Fruit fly (Drosophila melanogaster) whole organism, prepupa: ENCODE measurements around the gene CG12236.
"Not testable (repeated sequence)": the region's sequence is repeated elsewhere in the genome, so short reads cannot be mapped to it uniquely, and the experiment has no call there.

Experiments
- Blimp-1 ChIP-seq: fragments of 200-800 bp; sonication (Bioruptor generic); optimal IDR thresholded peaks from 3 replicates; lab custom pipeline; 2017; ENCODE audit warnings: missing biosample characterization, missing genetic modification characterization, mild to moderate bottlenecking, moderate library complexity, missing genetic modification reagents
- CG11762 ChIP-seq: fragments of 200-800 bp; sonication (Bioruptor generic); optimal IDR thresholded peaks from 3 replicates; lab custom pipeline; 2016; ENCODE audit warnings: missing biosample characterization, missing genetic modification characterization; ENCODE audit not compliant: insufficient read depth
- CG1621 ChIP-seq: fragments of 200-800 bp; sonication (Bioruptor generic); optimal IDR thresholded peaks from 3 replicates; lab custom pipeline; 2018; ENCODE audit warnings: missing biosample characterization, mild to moderate bottlenecking, missing genetic modification characterization
- CG16779 ChIP-seq: fragments of 200-800 bp; sonication (Bioruptor generic); optimal IDR thresholded peaks from 3 replicates; lab custom pipeline; 2017; ENCODE audit warnings: missing biosample characterization, mild to moderate bottlenecking, missing genetic modification characterization
- CG3032 ChIP-seq: fragments of 200-800 bp; optimal IDR thresholded peaks from 2 replicates; lab custom pipeline; 2019; ENCODE audit warnings: missing biosample characterization, mild to moderate bottlenecking, missing genetic modification characterization, moderate library complexity
- CG32006 ChIP-seq: fragments of 200-800 bp; sonication (Bioruptor generic); optimal IDR thresholded peaks from 3 replicates; lab custom pipeline; 2017; ENCODE audit warnings: missing biosample characterization, mild to moderate bottlenecking, missing genetic modification characterization
- CG4318 ChIP-seq: fragments of 200-800 bp; sonication (Bioruptor generic); optimal IDR thresholded peaks from 3 replicates; lab custom pipeline; 2017; ENCODE audit warnings: missing biosample characterization, mild to moderate bottlenecking, missing genetic modification characterization
- CG6854 ChIP-seq: fragments of 200-800 bp; sonication (Bioruptor generic); optimal IDR thresholded peaks from 2 replicates; lab custom pipeline; 2017; ENCODE audit warnings: missing biosample characterization, mild to moderate bottlenecking, missing genetic modification characterization
- CG7368 ChIP-seq: fragments of 200-800 bp; sonication (Bioruptor generic); optimal IDR thresholded peaks from 3 replicates; lab custom pipeline; 2016; ENCODE audit warnings: missing biosample characterization, missing genetic modification characterization
- CG8119 ChIP-seq: fragments of 200-800 bp; sonication (Bioruptor generic); IDR thresholded peaks from 3 replicates; pipeline ENCODE4 v1.3.6; 2022; ENCODE audit warnings: missing biosample characterization, missing genetic modification characterization
- CG8632 ChIP-seq: fragments of 200-800 bp; sonication (Bioruptor generic); optimal IDR thresholded peaks from 3 replicates; lab custom pipeline; 2016; ENCODE audit warnings: missing biosample characterization, missing genetic modification characterization
- CG9139 ChIP-seq: fragments of 200-800 bp; sonication (Bioruptor generic); optimal IDR thresholded peaks from 3 replicates; lab custom pipeline; 2017; ENCODE audit warnings: missing biosample characterization, mild to moderate bottlenecking, missing genetic modification characterization
- Eip78C ChIP-seq: fragments of 200-800 bp; sonication (Bioruptor generic); peaks from one replicate; lab custom pipeline; 2016; ENCODE audit warnings: missing biosample characterization, missing genetic modification characterization
- Ets96B ChIP-seq: fragments of 200-800 bp; optimal IDR thresholded peaks from 2 replicates; lab custom pipeline; 2019; ENCODE audit warnings: missing biosample characterization, mild to moderate bottlenecking, missing genetic modification characterization, moderate library complexity
- Hr39 ChIP-seq: fragments of 200-800 bp; sonication (Bioruptor generic); optimal IDR thresholded peaks from 2 replicates; lab custom pipeline; 2016; ENCODE audit warnings: missing biosample characterization, missing genetic modification characterization
- Met ChIP-seq: fragments of 200-800 bp; sonication (Bioruptor generic); optimal IDR thresholded peaks from 3 replicates; lab custom pipeline; 2016; ENCODE audit warnings: missing biosample characterization, missing genetic modification characterization
- OdsH ChIP-seq: fragments of 200-800 bp; sonication (Bioruptor generic); optimal IDR thresholded peaks from 3 replicates; lab custom pipeline; 2016; ENCODE audit warnings: missing biosample characterization, missing genetic modification characterization
- Sox15 ChIP-seq: fragments of 200-800 bp; sonication (Bioruptor generic); optimal IDR thresholded peaks from 3 replicates; lab custom pipeline; 2016; ENCODE audit warnings: missing biosample characterization, missing genetic modification characterization
- achi ChIP-seq: fragments of 200-800 bp; sonication (Bioruptor generic); optimal IDR thresholded peaks from 3 replicates; lab custom pipeline; 2016; ENCODE audit warnings: missing biosample characterization, missing genetic modification characterization
- acj6 ChIP-seq: fragments of 200-800 bp; sonication (Bioruptor generic); optimal IDR thresholded peaks from 3 replicates; lab custom pipeline; 2016; ENCODE audit warnings: missing biosample characterization, missing genetic modification characterization
- dac ChIP-seq: fragments of 200-800 bp; sonication (Bioruptor generic); optimal IDR thresholded peaks from 2 replicates; lab custom pipeline; 2017; ENCODE audit warnings: missing biosample characterization, mild to moderate bottlenecking, missing genetic modification characterization
- eg ChIP-seq: fragments of 200-800 bp; sonication (Bioruptor generic); IDR thresholded peaks from 3 replicates; pipeline ENCODE4 v1.3.6; 2022; ENCODE audit warnings: missing biosample characterization, missing genetic modification characterization
- fd85E ChIP-seq: fragments of 200-800 bp; sonication (Bioruptor generic); optimal IDR thresholded peaks from 3 replicates; lab custom pipeline; 2016; ENCODE audit warnings: missing biosample characterization, missing genetic modification characterization
- fkh ChIP-seq: fragments of 200-800 bp; sonication (Bioruptor generic); optimal IDR thresholded peaks from 3 replicates; lab custom pipeline; 2017; ENCODE audit warnings: missing biosample characterization, mild to moderate bottlenecking, missing genetic modification characterization, moderate library complexity
- lz ChIP-seq: fragments of 200-800 bp; sonication (Bioruptor generic); optimal IDR thresholded peaks from 3 replicates; lab custom pipeline; 2016; ENCODE audit warnings: missing biosample characterization, missing genetic modification characterization
- net ChIP-seq: fragments of 200-800 bp; sonication (Bioruptor generic); optimal IDR thresholded peaks from 3 replicates; lab custom pipeline; 2016; ENCODE audit warnings: missing biosample characterization, missing genetic modification characterization
- spab ChIP-seq: fragments of 200-800 bp; sonication (Bioruptor generic); optimal IDR thresholded peaks from 2 replicates; lab custom pipeline; 2017; ENCODE audit warnings: missing biosample characterization, mild to moderate bottlenecking, missing genetic modification characterization, missing genetic modification reagents
- ss ChIP-seq, 2 experiments: fragments of 200-800 bp; sonication (Bioruptor generic); optimal IDR thresholded peaks; 2 replicates in 1 of 2; 3 replicates in 1 of 2; lab custom pipeline; 2017 to 2018; ENCODE audit warnings: mild to moderate bottlenecking in 2 of 2, missing biosample characterization in 2 of 2, missing genetic modification characterization in 2 of 2, moderate library complexity in 1 of 2
- topi ChIP-seq: fragments of 200-800 bp; sonication (Bioruptor generic); optimal IDR thresholded peaks from 3 replicates; lab custom pipeline; 2016; ENCODE audit warnings: missing biosample characterization, missing genetic modification characterization
- vri ChIP-seq: fragments of 200-800 bp; sonication (Bioruptor generic); optimal IDR thresholded peaks from 3 replicates; lab custom pipeline; 2016; ENCODE audit warnings: missing biosample characterization, mild to moderate bottlenecking, missing genetic modification characterization

Gene CG12236

DNA sequence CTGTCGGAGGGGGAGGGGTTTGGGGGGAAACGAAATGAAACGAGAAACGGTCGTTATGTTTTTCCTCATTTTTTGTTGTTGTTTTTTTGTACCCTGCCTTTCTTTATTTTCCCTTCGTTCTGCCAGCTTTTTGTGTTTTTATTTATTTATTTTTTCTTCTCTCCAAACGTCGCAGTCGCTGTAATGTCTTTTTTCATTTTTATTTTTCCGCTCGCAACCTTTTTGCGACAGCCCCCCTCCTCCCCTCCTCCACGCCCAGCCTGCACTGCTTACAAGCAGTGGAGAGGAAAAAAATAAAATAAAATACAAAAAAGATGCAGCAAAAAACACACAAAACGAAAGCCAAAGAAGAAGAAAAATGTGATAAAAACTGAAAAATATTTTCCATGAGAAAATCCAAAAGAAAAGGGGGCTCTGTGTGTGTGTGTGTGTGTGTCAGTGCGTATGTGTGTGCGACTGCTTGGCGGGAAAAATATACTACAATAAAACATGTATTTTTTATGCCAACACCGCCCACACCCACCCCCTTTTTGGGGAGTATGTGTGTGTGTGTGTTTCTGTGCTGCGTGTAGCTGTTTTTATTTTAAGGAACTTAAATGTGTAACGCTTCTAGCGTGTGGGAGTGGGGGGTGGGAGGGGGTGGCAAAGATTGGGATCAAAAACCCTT lies 27.3 kb downstream of the CG12236 start (continued):
- peak; percentile 89 to 96 for TF ChIP-seq ss (GFP tag; optimal IDR thresholded peaks at IDR 0.05; lab: Kevin White, UChicago)
- peak; percentile 86 for TF ChIP-seq CG16779 (tag; lab: Kevin White, UChicago)
- TF ChIP-seq eg (GFP tag; lab: Robert Waterston, UW) = peak; percentile 91
- TF ChIP-seq CG4318 (GFP tag; lab: Kevin White, UChicago) = peak; percentile 50
- TF ChIP-seq dac = peak; percentile 95
- peak; percentile 12 for TF ChIP-seq CG7368 (GFP tag; lab: Kevin White, UChicago)
- peak; percentile 47 for TF ChIP-seq CG8632
- TF ChIP-seq Blimp-1 (GFP tag; lab: Kevin White, UChicago) = peak; percentile 30
- TF ChIP-seq CG3032 (tag; lab: Kevin White, UChicago) = peak; percentile 85
- no peak for TF ChIP-seq vri
- TF ChIP-seq spab (GFP tag; lab: Kevin White, UChicago) = peak; percentile 78
- peak; percentile 89 for TF ChIP-seq CG9139 (GFP tag; lab: Kevin White, UChicago)
- peak; percentile 20 for TF ChIP-seq acj6 (GFP tag; lab: Kevin White, UChicago)
- TF ChIP-seq CG11762 (GFP tag; lab: Kevin White, UChicago) = peak; percentile 1
- no peak for TF ChIP-seq topi (GFP tag; lab: Kevin White, UChicago)
- peak; percentile 79 for TF ChIP-seq CG8119
- TF ChIP-seq Sox15 (GFP tag; lab: Kevin White, UChicago) = no peak
- TF ChIP-seq lz = no peak

DNA sequence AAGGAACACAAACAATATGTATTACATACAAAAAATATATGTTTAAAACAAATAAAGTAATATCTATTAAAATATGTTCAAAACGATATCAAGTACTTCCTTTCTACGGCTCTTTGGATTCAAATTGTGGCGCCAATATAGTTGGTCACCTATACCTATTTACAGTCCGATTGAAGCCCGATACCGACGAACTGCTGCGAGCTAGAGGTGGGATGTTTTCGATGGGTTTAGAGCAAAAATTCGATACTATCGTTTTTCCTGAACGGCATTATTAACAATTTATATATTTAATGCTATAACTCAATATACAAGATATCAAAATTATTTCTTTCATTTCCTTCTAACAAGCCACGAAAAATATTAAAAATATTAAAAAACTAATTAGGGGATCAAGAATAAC lies 33.9 kb downstream of the CG12236 start:
- TF ChIP-seq CG1621 (tag; lab: Kevin White, UChicago) (peak; percentile 22), Eip78C (peak; percentile 10), acj6 (GFP tag; lab: Kevin White, UChicago) (no peak)

DNA sequence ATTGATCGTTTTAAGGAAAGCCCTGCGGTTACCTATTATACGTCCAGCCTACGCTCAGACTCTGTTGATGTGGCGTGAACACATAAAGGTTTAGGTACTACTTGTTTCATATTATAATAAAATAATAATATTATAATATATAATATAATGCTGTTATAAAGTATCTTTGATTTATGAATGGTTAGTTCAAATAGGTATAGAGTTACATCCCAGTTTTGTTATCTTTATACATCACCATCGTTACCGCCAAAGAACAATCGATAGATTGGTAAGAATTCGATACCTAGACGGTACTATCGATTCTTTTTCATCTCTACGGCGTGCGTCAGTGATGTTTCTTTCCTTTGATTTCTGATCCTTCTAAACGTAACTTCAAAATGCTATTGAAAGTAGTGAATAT lies 34.4 kb downstream of the CG12236 start, which contains the start of gene CG12728:
Gene CG12728, plus strand, starts transcription at position 301 of the 400 bp plus-strand sequence.
- not testable (repeated sequence) for TF ChIP-seq achi (GFP tag; lab: Kevin White, UChicago); CG8119; net (GFP tag; lab: Kevin White, UChicago)

DNA sequence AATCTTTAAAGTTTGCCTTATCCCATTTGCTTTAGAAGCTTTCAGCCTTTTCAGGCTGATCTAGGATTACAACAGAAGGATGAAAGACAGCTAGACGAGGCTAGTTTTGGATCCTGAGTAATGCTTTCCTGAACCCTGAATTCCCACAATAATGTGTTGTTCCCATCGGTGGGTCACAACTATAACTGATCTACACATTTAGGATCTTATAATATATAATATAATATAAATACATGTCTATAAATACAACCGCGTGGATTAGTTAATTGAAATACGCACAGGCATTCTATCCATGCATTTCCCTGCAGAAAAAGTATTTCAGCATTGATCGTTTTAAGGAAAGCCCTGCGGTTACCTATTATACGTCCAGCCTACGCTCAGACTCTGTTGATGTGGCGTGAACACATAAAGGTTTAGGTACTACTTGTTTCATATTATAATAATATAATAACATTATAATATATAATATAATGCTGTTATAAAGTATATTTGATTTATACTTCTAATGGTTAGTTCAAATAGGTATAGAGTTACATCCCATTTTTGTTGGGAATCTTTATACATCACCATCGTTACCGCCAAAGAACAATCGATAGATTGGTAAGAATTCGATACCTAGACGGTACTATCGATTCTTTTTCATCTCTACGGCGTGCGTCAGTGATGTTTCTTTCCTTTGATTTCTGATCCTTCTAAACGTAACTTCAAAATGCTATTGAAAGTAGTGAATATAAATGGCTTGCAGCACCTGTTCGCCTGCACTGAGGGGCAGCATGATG lies 37.3 kb downstream of the CG12236 start, which contains the start of gene CG32756:
Gene CG32756, plus strand, starts transcription at position 631 of the 779 bp plus-strand sequence.
- TF ChIP-seq CG6854, fd85E, Blimp-1 (GFP tag; lab: Kevin White, UChicago): not testable (repeated sequence)

DNA sequence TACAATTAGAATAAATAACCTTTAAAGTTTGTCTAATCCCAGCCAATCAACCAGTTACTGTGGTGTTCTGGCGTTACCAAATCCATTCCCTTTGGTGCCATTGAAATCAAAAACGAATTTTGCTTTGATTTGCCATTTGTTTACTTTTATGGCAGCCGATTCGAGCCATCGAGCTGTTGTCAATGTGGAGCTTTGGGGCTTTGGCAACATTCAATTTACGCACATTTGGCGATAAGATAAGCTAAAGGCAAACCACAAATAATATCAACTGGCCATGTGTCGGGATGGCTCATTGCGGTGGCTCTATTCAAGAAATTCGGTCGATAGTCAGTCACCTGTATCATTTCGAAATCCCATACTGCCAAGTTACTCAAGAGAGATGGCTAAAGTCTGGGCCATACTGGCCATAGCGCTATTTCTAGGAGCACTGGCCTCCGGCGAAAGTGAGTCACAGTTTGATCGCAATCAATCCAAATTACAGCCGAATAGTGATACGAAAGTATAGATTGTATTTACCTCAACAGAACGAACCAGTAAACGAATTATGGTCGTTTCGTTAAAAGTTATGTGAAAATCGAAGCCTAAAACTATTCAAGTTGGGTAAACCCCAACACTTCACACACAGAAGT lies 40.0 kb downstream of the CG12236 start, which contains the start of gene CG6041:
Gene CG6041, plus strand, starts transcription at position 291 of the 629 bp plus-strand sequence.
- no peak for TF ChIP-seq CG7368 (GFP tag; lab: Kevin White, UChicago)
- no peak for TF ChIP-seq Hr39 (GFP tag; lab: Kevin White, UChicago)
- TF ChIP-seq CG32006 (GFP tag; lab: Kevin White, UChicago) = no peak
- no peak for TF ChIP-seq Blimp-1 (GFP tag; lab: Kevin White, UChicago)
- TF ChIP-seq OdsH = no peak
- TF ChIP-seq fkh (GFP tag; lab: Kevin White, UChicago) = no peak
- TF ChIP-seq CG1621 (tag; lab: Kevin White, UChicago) = no peak
- no peak for TF ChIP-seq eg (GFP tag; lab: Robert Waterston, UW)
- no peak for TF ChIP-seq Met
- no peak for TF ChIP-seq Ets96B (tag; lab: Kevin White, UChicago)
- TF ChIP-seq, all 60 proteins: peak for 0
